Worm (Caenorhabditis elegans) whole organism, mixed stage, embryonic: ENCODE measurements around the gene cdc-25.3.

Source experiments
- M03D4.4 ChIP-seq: sonication (generic microtip); optimal IDR thresholded peaks from 2 replicates; lab custom pipeline; 2017; ENCODE audit warnings: mild to moderate bottlenecking, missing genetic modification characterization, missing compliant biosample characterization
- bed-3 ChIP-seq: fragments of 200-800 bp; sonication (Bioruptor generic); optimal IDR thresholded peaks from 3 replicates; lab custom pipeline; 2018; ENCODE audit warnings: mild to moderate bottlenecking, missing genetic modification characterization, moderate library complexity, missing compliant biosample characterization
- blmp-1 ChIP-seq: fragments of 150-350 bp; optimal IDR thresholded peaks from 2 replicates; lab custom pipeline; 2014; ENCODE audit warnings: missing biosample characterization, missing genetic modification characterization
- ceh-39 ChIP-seq: fragments of 150-350 bp; optimal IDR thresholded peaks from 2 replicates; lab custom pipeline; 2014; ENCODE audit warnings: missing biosample characterization, missing genetic modification characterization
- ceh-43 ChIP-seq: fragments of 200-800 bp; sonication (Bioruptor generic); optimal IDR thresholded peaks from 2 replicates; lab custom pipeline; 2018; ENCODE audit warnings: mild to moderate bottlenecking, missing genetic modification characterization, moderate library complexity, missing compliant biosample characterization
- ces-1 ChIP-seq: fragments of 150-350 bp; optimal IDR thresholded peaks from 2 replicates; lab custom pipeline; 2014; ENCODE audit warnings: missing biosample characterization, missing genetic modification reagents, missing genetic modification characterization
- cnd-1 ChIP-seq: fragments of 200-800 bp; sonication (Bioruptor generic); optimal IDR thresholded peaks from 2 replicates; lab custom pipeline; 2018; ENCODE audit warnings: mild to moderate bottlenecking, missing genetic modification characterization, missing compliant biosample characterization
- drap-1 ChIP-seq: fragments of 200-800 bp; sonication (Bioruptor generic); optimal IDR thresholded peaks from 3 replicates; lab custom pipeline; 2018; ENCODE audit warnings: mild to moderate bottlenecking, missing genetic modification characterization, missing compliant biosample characterization
- elt-1 ChIP-seq: sonication (generic microtip); optimal IDR thresholded peaks from 2 replicates; lab custom pipeline; 2017; ENCODE audit warnings: missing genetic modification characterization, mild to moderate bottlenecking, missing compliant biosample characterization, antibody characterized with exemption, moderate library complexity, borderline replicate concordance; ENCODE audit not compliant: insufficient read depth
- elt-3 ChIP-seq: fragments of 150-350 bp; optimal IDR thresholded peaks from 2 replicates; lab custom pipeline; 2014; ENCODE audit warnings: missing biosample characterization, missing genetic modification characterization
- flh-1 ChIP-seq: fragments of 200-800 bp; sonication (Bioruptor generic); optimal IDR thresholded peaks from 2 replicates; lab custom pipeline; 2018; ENCODE audit warnings: mild to moderate bottlenecking, missing genetic modification characterization, moderate library complexity, missing compliant biosample characterization
- ham-2 ChIP-seq: fragments of 200-800 bp; sonication (Bioruptor generic); optimal IDR thresholded peaks from 2 replicates; lab custom pipeline; 2018; ENCODE audit warnings: mild to moderate bottlenecking, missing genetic modification characterization, missing compliant biosample characterization
- hlh-1 ChIP-seq: fragments of 150-350 bp; optimal IDR thresholded peaks from 2 replicates; lab custom pipeline; 2014; ENCODE audit warnings: missing biosample characterization, missing genetic modification reagents, missing genetic modification characterization
- lin-13 ChIP-seq: fragments of 150-350 bp; optimal IDR thresholded peaks from 2 replicates; lab custom pipeline; 2014; ENCODE audit warnings: missing biosample characterization, missing genetic modification characterization
- lin-32 ChIP-seq: fragments of 200-800 bp; sonication (Bioruptor generic); optimal IDR thresholded peaks from 2 replicates; lab custom pipeline; 2018; ENCODE audit warnings: mild to moderate bottlenecking, missing genetic modification characterization, missing compliant biosample characterization
- lsy-2 ChIP-seq: fragments of 150-350 bp; optimal IDR thresholded peaks from 2 replicates; lab custom pipeline; 2014; ENCODE audit warnings: missing biosample characterization, missing genetic modification characterization
- mep-1 ChIP-seq: fragments of 150-350 bp; optimal IDR thresholded peaks from 2 replicates; lab custom pipeline; 2017; ENCODE audit warnings: missing biosample characterization, missing genetic modification reagents, missing genetic modification characterization, inconsistent platforms
- mls-2 ChIP-seq: sonication (generic microtip); optimal IDR thresholded peaks from 2 replicates; lab custom pipeline; 2016; ENCODE audit warnings: mild to moderate bottlenecking, missing genetic modification characterization, moderate library complexity, missing compliant biosample characterization
- nhr-12 ChIP-seq: fragments of 150-350 bp; optimal IDR thresholded peaks from 2 replicates; lab custom pipeline; 2014; ENCODE audit warnings: missing biosample characterization, missing genetic modification characterization
- nhr-2 ChIP-seq: fragments of 150-350 bp; optimal IDR thresholded peaks from 2 replicates; lab custom pipeline; 2014; ENCODE audit warnings: missing biosample characterization, missing genetic modification characterization
- nhr-237 ChIP-seq: fragments of 150-350 bp; optimal IDR thresholded peaks from 2 replicates; lab custom pipeline; 2014; ENCODE audit warnings: missing biosample characterization, missing genetic modification characterization
- nhr-28 ChIP-seq: fragments of 150-350 bp; optimal IDR thresholded peaks from 2 replicates; lab custom pipeline; 2014; ENCODE audit warnings: missing biosample characterization, missing genetic modification characterization
- pha-4 ChIP-seq: fragments of 150-350 bp; optimal IDR thresholded peaks from 2 replicates; lab custom pipeline; 2018; ENCODE audit warnings: missing biosample characterization, missing genetic modification reagents, missing genetic modification characterization
- sem-2 ChIP-seq: fragments of 200-800 bp; sonication (Bioruptor generic); optimal IDR thresholded peaks from 2 replicates; lab custom pipeline; 2018; ENCODE audit warnings: mild to moderate bottlenecking, missing genetic modification characterization, missing compliant biosample characterization
- snpc-4 ChIP-seq: fragments of 150-350 bp; optimal IDR thresholded peaks from 2 replicates; lab custom pipeline; 2014; ENCODE audit warnings: missing biosample characterization, missing genetic modification characterization
- sptf-1 ChIP-seq: sonication (generic microtip); optimal IDR thresholded peaks from 2 replicates; lab custom pipeline; 2017; ENCODE audit warnings: mild to moderate bottlenecking, missing genetic modification characterization, moderate library complexity, missing compliant biosample characterization
- tbx-8 ChIP-seq: fragments of 200-800 bp; sonication (Bioruptor generic); optimal IDR thresholded peaks from 2 replicates; lab custom pipeline; 2018; ENCODE audit warnings: mild to moderate bottlenecking, missing genetic modification characterization, moderate library complexity, missing compliant biosample characterization
- unc-120 ChIP-seq: sonication (generic microtip); optimal IDR thresholded peaks from 2 replicates; lab custom pipeline; 2017; ENCODE audit warnings: missing genetic modification characterization, missing compliant biosample characterization; ENCODE audit not compliant: poor library complexity, severe bottlenecking
- unc-39 ChIP-seq: fragments of 150-350 bp; optimal IDR thresholded peaks from 2 replicates; lab custom pipeline; 2014; ENCODE audit warnings: missing biosample characterization, missing genetic modification characterization
- unc-62 ChIP-seq: fragments of 150-350 bp; optimal IDR thresholded peaks from 2 replicates; lab custom pipeline; 2014; ENCODE audit warnings: missing biosample characterization, missing genetic modification reagents, missing genetic modification characterization
- zip-8 ChIP-seq: fragments of 150-350 bp; optimal IDR thresholded peaks from 2 replicates; lab custom pipeline; 2014; ENCODE audit warnings: missing biosample characterization, missing genetic modification characterization
- ztf-11 ChIP-seq: fragments of 150-350 bp; optimal IDR thresholded peaks from 2 replicates; lab custom pipeline; 2014; ENCODE audit warnings: missing biosample characterization, missing genetic modification characterization

Gene cdc-25.3

ce11 chrIII:8956146-8956646 is 38.5 kb upstream of the cdc-25.3 start, which contains the start of the genes ZK643.5 and ZK643.2 (continued):
- no peak for TF ChIP-seq ham-2 (GFP tag; lab: Kevin White, UChicago)
- TF ChIP-seq nhr-28 (tag; lab: Kevin White, UChicago), result no peak

DNA sequence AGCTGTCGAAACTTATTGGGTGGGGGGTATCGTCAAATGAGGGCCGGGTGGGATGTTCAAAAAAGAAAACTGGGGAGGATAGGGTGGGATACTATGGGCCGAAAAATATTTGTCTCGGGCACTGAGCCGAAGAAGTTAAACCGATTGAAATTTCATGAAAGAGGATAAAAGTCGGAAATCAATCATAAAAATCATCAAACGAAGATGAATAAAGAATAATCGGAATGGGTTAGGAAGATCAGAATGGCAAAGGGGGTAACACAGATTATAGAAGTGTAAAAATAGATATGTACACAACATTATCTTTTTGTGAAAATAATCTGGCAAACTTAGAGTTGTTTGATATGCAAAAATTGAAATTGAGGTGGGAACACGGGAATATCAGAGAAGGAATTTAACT is 37.8 kb upstream of the cdc-25.3 start:
- TF ChIP-seq snpc-4 (tag; lab: Kevin White, UChicago) (no peak), ham-2 (GFP tag; lab: Kevin White, UChicago) (no peak), unc-39 (tag; lab: Kevin White, UChicago) (no peak), elt-1 (tag; lab: Kevin White, UChicago) (no peak), ceh-43 (GFP tag; lab: Kevin White, UChicago) (no peak), unc-62 (GFP tag; lab: Kevin White, UChicago) (no peak), hlh-1 (tag; lab: Kevin White, UChicago) (no peak), blmp-1 (no peak), sem-2 (GFP tag; lab: Kevin White, UChicago) (no peak), cnd-1 (tag; lab: Kevin White, UChicago) (no peak), nhr-2 (no peak), nhr-28 (tag; lab: Kevin White, UChicago) (no peak), M03D4.4 (tag; lab: Kevin White, UChicago) (no peak), ceh-39 (tag; lab: Kevin White, UChicago) (no peak), ces-1 (GFP tag; lab: Kevin White, UChicago) (no peak), ztf-11 (tag; lab: Kevin White, UChicago) (no peak), mep-1 (tag; lab: Kevin White, UChicago) (no peak), unc-120 (tag; lab: Kevin White, UChicago) (no peak), pha-4 (tag; lab: Kevin White, UChicago) (no peak), lin-32 (GFP tag; lab: Kevin White, UChicago) (no peak)

ce11 chrIII:8949147-8949546 is 31.4 kb upstream of the cdc-25.3 start:
- TF ChIP-seq nhr-12 (tag; lab: Kevin White, UChicago) (no peak), hlh-1 (tag; lab: Kevin White, UChicago) (no peak), mep-1 (tag; lab: Kevin White, UChicago) (no peak), flh-1 (no peak), nhr-237 (tag; lab: Kevin White, UChicago) (no peak), drap-1 (GFP tag; lab: Kevin White, UChicago) (no peak), elt-3 (tag; lab: Kevin White, UChicago) (no peak), ces-1 (GFP tag; lab: Kevin White, UChicago) (no peak), zip-8 (tag; lab: Kevin White, UChicago) (no peak), snpc-4 (tag; lab: Kevin White, UChicago) (no peak), tbx-8 (GFP tag; lab: Kevin White, UChicago) (no peak), unc-39 (tag; lab: Kevin White, UChicago) (no peak), lsy-2 (tag; lab: Kevin White, UChicago) (no peak), lin-32 (GFP tag; lab: Kevin White, UChicago) (no peak)

DNA sequence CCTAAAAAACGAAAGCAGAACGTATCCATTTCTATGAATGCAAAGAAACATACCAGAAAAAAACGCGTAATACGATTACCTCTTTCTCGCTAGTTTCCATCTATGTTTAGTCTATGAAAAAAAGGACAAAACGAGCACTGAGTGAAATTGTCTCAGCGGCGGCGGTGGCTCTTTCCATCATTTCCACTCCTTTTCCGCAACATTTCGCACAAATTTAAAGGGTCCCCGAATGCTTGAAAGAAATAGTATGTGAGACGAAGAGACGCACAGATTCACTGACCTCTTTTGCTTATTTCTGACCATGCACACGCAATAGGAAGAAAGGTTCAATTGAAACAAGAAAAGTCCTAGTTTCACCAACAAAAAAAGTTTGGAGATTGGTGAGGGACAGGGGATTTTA is 28.6 kb upstream of the cdc-25.3 start:
- TF ChIP-seq bed-3 (GFP tag; lab: Kevin White, UChicago) (no peak), sem-2 (GFP tag; lab: Kevin White, UChicago) (no peak), hlh-1 (tag; lab: Kevin White, UChicago) (no peak), blmp-1 (no peak), unc-39 (tag; lab: Kevin White, UChicago) (no peak), ceh-39 (tag; lab: Kevin White, UChicago) (no peak), lin-13 (tag; lab: Kevin White, UChicago) (no peak), sptf-1 (tag; lab: Kevin White, UChicago) (no peak)

DNA sequence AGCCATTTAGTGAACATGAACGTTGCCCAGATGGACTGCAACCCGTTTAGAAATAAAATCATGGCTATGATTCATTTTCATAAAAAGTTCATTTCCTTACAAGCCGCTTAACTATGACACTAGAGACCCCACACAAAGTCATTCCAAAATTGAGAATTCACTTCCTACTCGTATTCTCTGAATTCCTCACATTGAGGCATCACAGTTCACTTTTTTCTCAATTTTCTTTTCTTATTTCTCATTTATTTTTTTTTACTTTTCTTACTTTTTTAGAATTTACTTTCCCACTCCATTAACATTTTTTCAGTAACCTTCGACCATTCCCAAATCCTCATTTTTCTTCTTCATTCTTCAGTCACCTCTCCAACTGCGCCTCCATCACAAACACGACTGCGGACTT is 26.6 kb upstream of the cdc-25.3 start, which contains the start of gene dhrr-1:
TSS of gene dhrr-1 (plus strand) at position 301 of the 400 bp plus-strand sequence.
- TF ChIP-seq ham-2 (GFP tag; lab: Kevin White, UChicago) (no peak), mls-2 (tag; lab: Kevin White, UChicago) (no peak), blmp-1 (no peak), flh-1 (no peak), ces-1 (GFP tag; lab: Kevin White, UChicago) (no peak)
